Worm (Caenorhabditis elegans) whole organism, L4 larva: ENCODE measurements around the gene fbxa-86.

Source experiments
- F37D6.2 ChIP-seq: sonication (generic microtip); optimal IDR thresholded peaks from 2 replicates; lab custom pipeline; 2016; ENCODE audit warnings: mild to moderate bottlenecking, missing genetic modification characterization, missing compliant biosample characterization
- F49E8.2 ChIP-seq: sonication (generic microtip); optimal IDR thresholded peaks from 2 replicates; lab custom pipeline; 2016; ENCODE audit warnings: missing compliant biosample characterization, mild to moderate bottlenecking, missing genetic modification characterization, borderline replicate concordance
- Y75B8A.6 ChIP-seq: fragments of 200-800 bp; sonication (Bioruptor generic); IDR thresholded peaks from 2 replicates; pipeline ENCODE4 v1.3.6; 2022; ENCODE audit warnings: missing genetic modification reagents, missing genetic modification characterization, missing compliant biosample characterization
- aha-1 ChIP-seq: fragments of 150-350 bp; peaks from one replicate; lab custom pipeline; 2014; ENCODE audit warnings: missing biosample characterization, missing genetic modification characterization
- arid-1 ChIP-seq: fragments of 200-800 bp; sonication (Bioruptor generic); conservative IDR thresholded peaks from 2 replicates; pipeline ENCODE4 v1.3.6; 2022; ENCODE audit warnings: missing genetic modification reagents, missing genetic modification characterization, missing compliant biosample characterization
- attf-4 ChIP-seq: sonication (generic microtip); optimal IDR thresholded peaks from 3 replicates; lab custom pipeline; 2017; ENCODE audit warnings: missing biosample characterization, missing genetic modification characterization
- ceh-20 ChIP-seq: fragments of 200-800 bp; sonication (Bioruptor generic); IDR thresholded peaks from 2 replicates; pipeline ENCODE4 v1.3.6; 2022; ENCODE audit warnings: missing genetic modification reagents, missing genetic modification characterization, missing compliant biosample characterization
- daf-16 ChIP-seq, 3 experiments: sonication (generic microtip); optimal IDR thresholded peaks; 2 replicates each; lab custom pipeline; 2016 to 2017; ENCODE audit warnings: missing genetic modification characterization in 3 of 3, missing genetic modification reagents in 3 of 3, mild to moderate bottlenecking in 2 of 3, missing compliant biosample characterization in 2 of 3, missing biosample characterization in 1 of 3, moderate library complexity in 1 of 3
- daf-8 ChIP-seq: fragments of 200-800 bp; sonication (Bioruptor generic); IDR thresholded peaks from 2 replicates; pipeline ENCODE4 v1.3.6; 2022; ENCODE audit warnings: missing genetic modification characterization, missing compliant biosample characterization
- egl-27 ChIP-seq: sonication (generic microtip); optimal IDR thresholded peaks from 3 replicates; lab custom pipeline; 2017; ENCODE audit warnings: missing biosample characterization, missing genetic modification reagents, missing genetic modification characterization
- hif-1 ChIP-seq, 2 experiments: sonication (generic microtip); optimal IDR thresholded peaks; 2 replicates each; lab custom pipeline; 2016 to 2017; ENCODE audit warnings: missing compliant biosample characterization in 2 of 2, missing genetic modification characterization in 2 of 2, missing genetic modification reagents in 2 of 2, missing genotype in 2 of 2, mild to moderate bottlenecking in 1 of 2
- hlh-30 ChIP-seq: sonication (generic microtip); optimal IDR thresholded peaks from 2 replicates; lab custom pipeline; 2017; ENCODE audit warnings: antibody characterized with exemption, mild to moderate bottlenecking, missing genetic modification characterization, missing compliant biosample characterization; ENCODE audit not compliant: insufficient read depth
- lin-38 ChIP-seq: fragments of 200-800 bp; sonication (Bioruptor generic); IDR thresholded peaks from 2 replicates; pipeline ENCODE4 v1.3.6; 2022; ENCODE audit warnings: missing genetic modification reagents, missing genetic modification characterization, missing compliant biosample characterization
- madf-5 ChIP-seq, 2 experiments: fragments of 200-800 bp; sonication (Bioruptor generic); IDR thresholded peaks; 2 replicates each; pipeline ENCODE4 v1.3.6; 2022; ENCODE audit warnings: missing compliant biosample characterization in 2 of 2, missing genetic modification characterization in 2 of 2
- mdt-29 ChIP-seq: fragments of 200-800 bp; sonication (Bioruptor generic); IDR thresholded peaks from 2 replicates; pipeline ENCODE4 v1.3.6; 2022; ENCODE audit warnings: missing genetic modification reagents, missing genetic modification characterization, missing compliant biosample characterization
- nhr-102 ChIP-seq: sonication (generic microtip); optimal IDR thresholded peaks from 2 replicates; lab custom pipeline; 2016; ENCODE audit warnings: mild to moderate bottlenecking, missing genetic modification characterization, moderate library complexity, missing compliant biosample characterization
- nhr-237 ChIP-seq: sonication (generic microtip); optimal IDR thresholded peaks from 2 replicates; lab custom pipeline; 2017; ENCODE audit warnings: missing biosample characterization, missing genetic modification characterization
- nhr-76 ChIP-seq: fragments of 150-350 bp; optimal IDR thresholded peaks from 2 replicates; lab custom pipeline; 2014; ENCODE audit warnings: missing biosample characterization, missing genetic modification characterization
- php-3 ChIP-seq: fragments of 200-800 bp; sonication (Bioruptor generic); IDR thresholded peaks from 2 replicates; pipeline ENCODE4 v1.3.6; 2022; ENCODE audit warnings: missing genetic modification reagents, missing genetic modification characterization, missing compliant biosample characterization
- pqm-1 ChIP-seq: sonication (generic microtip); optimal IDR thresholded peaks from 2 replicates; lab custom pipeline; 2017; ENCODE audit warnings: missing biosample characterization, missing genetic modification characterization
- skn-1 ChIP-seq: fragments of 150-350 bp; optimal IDR thresholded peaks from 2 replicates; lab custom pipeline; 2014; ENCODE audit warnings: missing biosample characterization, missing genetic modification characterization
- snpc-1.2 ChIP-seq: fragments of 200-800 bp; sonication (Bioruptor generic); IDR thresholded peaks from 2 replicates; pipeline ENCODE4 v1.3.6; 2022; ENCODE audit warnings: missing genetic modification reagents, missing genetic modification characterization, missing compliant biosample characterization
- snpc-4 ChIP-seq: fragments of 150-350 bp; optimal IDR thresholded peaks from 2 replicates; lab custom pipeline; 2014; ENCODE audit warnings: missing biosample characterization, missing genetic modification characterization
- spr-3 ChIP-seq: fragments of 200-800 bp; sonication (Bioruptor generic); optimal IDR thresholded peaks from 2 replicates; lab custom pipeline; 2018; ENCODE audit warnings: mild to moderate bottlenecking, missing genetic modification characterization, missing compliant biosample characterization
- unc-130 ChIP-seq: sonication (generic microtip); optimal IDR thresholded peaks from 2 replicates; lab custom pipeline; 2016; ENCODE audit warnings: missing genetic modification reagents, missing genetic modification characterization, missing compliant biosample characterization
- unc-39 ChIP-seq: sonication (generic microtip); optimal IDR thresholded peaks from 2 replicates; lab custom pipeline; 2017; ENCODE audit warnings: missing biosample characterization, missing genetic modification characterization
- unc-62 ChIP-seq, 3 experiments: fragments of 150-350 bp in 1 of 3; sonication (generic microtip); optimal IDR thresholded peaks in 2 of 3; peaks in 1 of 3; 1 replicate in 1 of 3; 2 replicates in 2 of 3; lab custom pipeline; 2014 to 2017; ENCODE audit warnings: missing biosample characterization in 3 of 3, missing genetic modification characterization in 3 of 3, missing genetic modification reagents in 3 of 3, missing genotype in 1 of 3
- zfp-2 ChIP-seq: sonication (generic microtip); optimal IDR thresholded peaks from 2 replicates; lab custom pipeline; 2016; ENCODE audit warnings: mild to moderate bottlenecking, missing genetic modification characterization, missing compliant biosample characterization
- zfp-3 ChIP-seq: fragments of 200-800 bp; sonication (Bioruptor generic); conservative IDR thresholded peaks from 2 replicates; pipeline ENCODE4 v1.3.6; 2022; ENCODE audit warnings: missing genetic modification reagents, missing genetic modification characterization, missing compliant biosample characterization
- zip-2 ChIP-seq: fragments of 150-350 bp; optimal IDR thresholded peaks from 2 replicates; lab custom pipeline; 2014; ENCODE audit warnings: missing biosample characterization, missing genetic modification characterization
- ztf-11 ChIP-seq: fragments of 150-350 bp; optimal IDR thresholded peaks from 2 replicates; lab custom pipeline; 2014; ENCODE audit warnings: missing biosample characterization, missing genetic modification characterization
- ztf-7 ChIP-seq: fragments of 150-350 bp; optimal IDR thresholded peaks from 2 replicates; lab custom pipeline; 2014; ENCODE audit warnings: missing biosample characterization, missing genetic modification characterization

The fbxa-86 gene

ce11 chrIV:4930754-4931322 is 7.0 kb downstream of the fbxa-86 start (continued):
- TF ChIP-seq mdt-29 (GFP tag; lab: Robert Waterston, UW): peak; percentile 77
- peak; percentile 79 for TF ChIP-seq F49E8.2 (tag; lab: Kevin White, UChicago)
- TF ChIP-seq ztf-7 (tag; lab: Kevin White, UChicago): peak; percentile 41
- TF ChIP-seq pqm-1: no peak
- TF ChIP-seq snpc-4 (tag; lab: Kevin White, UChicago): peak; percentile 82
- peak; percentile 98 for TF ChIP-seq snpc-1.2 (GFP tag; lab: Robert Waterston, UW)
- TF ChIP-seq Y75B8A.6: no peak
- TF ChIP-seq arid-1: no peak
- no peak for TF ChIP-seq zip-2
- TF ChIP-seq madf-5 (GFP tag; IDR thresholded peaks at IDR 0.05; lab: Robert Waterston, UW): peak; percentile 37 to 50; a peak in 1 of 4 replicates
- no peak for TF ChIP-seq nhr-76 (tag; lab: Kevin White, UChicago)
- peak; percentile 61 for TF ChIP-seq aha-1 (tag; lab: Kevin White, UChicago)
- peak; percentile 60 for TF ChIP-seq nhr-102
- no peak for TF ChIP-seq ztf-11 (tag; lab: Kevin White, UChicago)
- TF ChIP-seq hif-1 (tag; optimal IDR thresholded peaks at IDR 0.05; lab: Kevin White, UChicago): no peak

DNA sequence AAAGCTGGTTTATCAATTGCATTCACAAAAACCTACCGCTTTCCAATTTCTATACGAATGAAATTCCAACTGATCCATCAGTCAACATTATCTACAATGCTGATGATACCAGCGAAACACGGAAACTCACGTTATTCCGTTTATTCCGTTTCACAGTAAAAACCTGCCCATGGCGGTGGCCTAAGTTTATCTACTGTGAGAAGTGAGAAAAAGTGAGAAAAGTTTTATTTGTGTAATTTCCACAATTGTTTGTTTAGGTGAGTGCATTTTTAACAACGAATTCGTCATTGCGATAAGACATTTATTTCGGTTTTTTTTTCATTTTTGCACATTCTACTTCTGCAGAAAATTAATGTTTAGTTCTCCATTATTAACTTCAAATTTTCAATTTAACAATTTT is 7.8 kb downstream of the fbxa-86 start, which contains the start of gene Y9C9A.8:
Gene Y9C9A.8, plus strand, starts transcription at position 301 of the 400 bp plus-strand sequence.
- TF ChIP-seq daf-16 (GFP tag; optimal IDR thresholded peaks at IDR 0.05; lab: Kevin White, UChicago) (no peak), daf-16 (tag; optimal IDR thresholded peaks at IDR 0.05; lab: Kevin White, UChicago) (peak; percentile 30), nhr-102 (no peak)
- TF ChIP-seq, all 104 proteins: peak for 1

- no peak for TF ChIP-seq hlh-30 (tag; lab: Kevin White, UChicago)
- TF ChIP-seq skn-1 (tag; lab: Kevin White, UChicago): no peak
- TF ChIP-seq daf-8 (GFP tag; lab: Robert Waterston, UW): no peak
- no peak for TF ChIP-seq nhr-237 (tag; lab: Kevin White, UChicago)
- no peak for TF ChIP-seq spr-3 (GFP tag; lab: Kevin White, UChicago)
- no peak for TF ChIP-seq zip-2
- TF ChIP-seq zfp-3 (GFP tag; lab: Robert Waterston, UW): no peak
- no peak for TF ChIP-seq zfp-2 (tag; lab: Kevin White, UChicago)
- TF ChIP-seq lin-38 (GFP tag; lab: Robert Waterston, UW): no peak
- TF ChIP-seq unc-39 (tag; lab: Kevin White, UChicago): no peak
- no peak for TF ChIP-seq attf-4
- no peak for TF ChIP-seq nhr-76 (tag; lab: Kevin White, UChicago)
- TF ChIP-seq ceh-20 (GFP tag; lab: Robert Waterston, UW): no peak
- TF ChIP-seq php-3 (GFP tag; lab: Robert Waterston, UW): no peak
- TF ChIP-seq egl-27 (tag; lab: Kevin White, UChicago): no peak
Observed at ce11 chrIV:4917774-4918173, 20.0 kb downstream of the fbxa-86 start, which contains the start of gene str-158. str-158 (plus strand) TSS chrIV:4918074.

DNA sequence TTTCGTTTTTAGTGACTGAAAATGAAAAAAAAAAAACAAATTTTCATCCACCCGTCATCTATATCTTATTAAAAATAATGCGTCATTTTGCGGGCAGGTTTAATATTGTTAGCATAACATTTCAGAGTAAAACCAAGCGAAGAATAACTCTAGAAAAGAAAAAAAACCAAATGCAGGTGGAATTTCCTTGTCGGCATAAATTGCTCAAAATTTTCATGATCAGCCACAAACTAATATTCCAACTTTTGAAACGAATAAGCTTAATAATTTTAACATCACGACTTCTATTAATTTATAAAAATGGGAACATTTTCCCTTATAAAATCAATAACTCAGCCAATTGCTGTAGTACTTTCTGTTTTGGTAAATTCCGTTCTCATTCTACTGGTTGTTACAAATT is 22.1 kb downstream of the fbxa-86 start, which contains the start of gene str-155:
Gene str-155, plus strand, starts transcription at position 301 of the 400 bp plus-strand sequence.
- TF ChIP-seq unc-62 (GFP tag; optimal IDR thresholded peaks at IDR 0.05 in 1 of 2; lab: Kevin White, UChicago) (peak in 1 of 2 experiments; percentile 65), unc-62 (tag; optimal IDR thresholded peaks at IDR 0.05; lab: Kevin White, UChicago) (no peak), F37D6.2 (tag; lab: Kevin White, UChicago) (no peak)

ce11 chrIV:4913090-4913489 is 24.7 kb downstream of the fbxa-86 start, which contains the start of gene str-156:
str-156 (plus strand) TSS chrIV:4913390.
- TF ChIP-seq unc-130: no peak
